Fruit fly (Drosophila melanogaster): ENCODE data around the gene Ag5r.

The Ag5r gene

DNA sequence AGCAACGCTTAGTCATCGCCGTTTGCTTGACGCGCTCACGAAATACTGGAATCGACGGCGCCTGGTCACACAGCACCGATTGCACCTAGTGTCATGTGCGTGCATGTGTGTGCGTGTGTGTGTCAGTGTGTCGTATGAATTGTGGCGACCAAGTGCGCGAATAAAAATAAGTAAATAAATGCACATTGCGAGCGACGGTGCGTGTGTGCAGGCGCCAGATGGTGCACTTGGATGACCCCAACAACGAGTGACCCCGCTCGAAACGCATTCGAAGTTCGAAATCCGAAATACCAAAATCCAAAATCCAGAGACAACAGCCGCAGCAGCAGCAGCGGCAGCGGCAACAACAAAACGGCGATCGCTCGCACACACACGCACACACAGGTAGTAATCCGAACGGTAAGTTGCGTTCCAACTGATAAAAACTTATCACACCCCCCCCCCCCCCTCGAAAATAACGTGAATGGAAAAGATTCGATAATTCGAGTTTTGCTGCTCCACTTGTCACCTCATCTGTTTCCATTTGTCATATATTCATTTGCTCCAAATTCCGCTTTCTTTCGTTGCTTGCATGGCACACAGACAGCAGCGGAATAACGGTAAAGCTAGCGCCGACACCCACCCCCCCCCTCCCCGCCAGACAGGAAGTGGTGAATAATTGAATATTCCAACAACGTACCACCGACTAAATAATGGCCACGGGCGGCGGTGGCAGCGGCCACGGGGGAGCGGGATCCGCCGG, 46.4 kb upstream of the Ag5r start, which contains the start of gene CG14411 (continued):
- TF ChIP-seq CG12071 (GFP tag; optimal IDR thresholded peaks at IDR 0.05) (no peak), CG2120 (GFP tag; optimal IDR thresholded peaks at IDR 0.05) (no peak), CG7963 (GFP tag; IDR thresholded peaks at IDR 0.05; ENCODE audit: partially characterized antibody) (no peak), ato (GFP tag; IDR thresholded peaks at IDR 0.05; ENCODE audit: partially characterized antibody) (no peak), chinmo (GFP tag; IDR thresholded peaks at IDR 0.05; ENCODE audit: partially characterized antibody) (peak; percentile 85), CG15601 (tag; optimal IDR thresholded peaks at IDR 0.05) (no peak), Trl (optimal IDR thresholded peaks at IDR 0.05) (no peak), Trl (GFP tag; optimal IDR thresholded peaks at IDR 0.05) (no peak), CG12299 (tag; optimal IDR thresholded peaks at IDR 0.05) (no peak), org-1 (GFP tag; optimal IDR thresholded peaks at IDR 0.05) (no peak), ind (GFP tag; optimal IDR thresholded peaks at IDR 0.05) (no peak), corto (GFP tag; optimal IDR thresholded peaks at IDR 0.05) (no peak), ase (GFP tag; IDR thresholded peaks at IDR 0.05) (no peak), CG8290 (GFP tag; optimal IDR thresholded peaks at IDR 0.05) (no peak), CG8290 (tag; optimal IDR thresholded peaks at IDR 0.05) (peak in 1 of 2 experiments; percentile 35), row (GFP tag; IDR thresholded peaks at IDR 0.05) (peak; percentile 59; the same call in 2 of the 3 replicates), ken (GFP tag; IDR thresholded peaks at IDR 0.05) (no peak), btn (GFP tag; optimal IDR thresholded peaks at IDR 0.05) (no peak), CG2199 (GFP tag; IDR thresholded peaks at IDR 0.05) (no peak), Awh (GFP tag; IDR thresholded peaks at IDR 0.05) (no peak), insv (GFP tag; optimal IDR thresholded peaks at IDR 0.05) (peak in 1 of 2 experiments; percentile 11), CG13894 (tag; optimal IDR thresholded peaks at IDR 0.05) (no peak), so (GFP tag; IDR thresholded peaks at IDR 0.05) (no peak), Lhr (GFP tag; optimal IDR thresholded peaks at IDR 0.05) (peak; percentile 36), CG30020 (tag; optimal IDR thresholded peaks at IDR 0.05) (no peak), CG11696 (GFP tag; IDR thresholded peaks at IDR 0.05) (no peak), CG4707 (GFP tag; optimal IDR thresholded peaks at IDR 0.05) (no peak), pnt (GFP tag; optimal IDR thresholded peaks at IDR 0.05) (no peak), p53 (GFP tag; optimal IDR thresholded peaks at IDR 0.05) (peak; percentile 10), Dll (GFP tag; IDR thresholded peaks at IDR 0.05; ENCODE audit: partially characterized antibody) (no peak), CG3726 (GFP tag; IDR thresholded peaks at IDR 0.05) (no peak), sd (tag; optimal IDR thresholded peaks at IDR 0.05) (peak; percentile 36), oc (tag; optimal IDR thresholded peaks at IDR 0.05) (no peak), CG10543 (GFP tag; optimal IDR thresholded peaks at IDR 0.05) (no peak), jing (GFP tag; optimal IDR thresholded peaks at IDR 0.05) (no peak), CG8359 (GFP tag; optimal IDR thresholded peaks at IDR 0.05; ENCODE audit: borderline replicate concordance) (no peak), CG10959 (GFP tag; IDR thresholded peaks at IDR 0.05) (no peak), Doc2 (GFP tag; IDR thresholded peaks at IDR 0.05) (no peak), CG8924 (tag; optimal IDR thresholded peaks at IDR 0.05) (peak; percentile 31), Mrtf (GFP tag; IDR thresholded peaks at IDR 0.05) (no peak), mirr (GFP tag; optimal IDR thresholded peaks at IDR 0.05) (no peak), stc (GFP tag; IDR thresholded peaks at IDR 0.05) (no peak), Hr51 (GFP tag; optimal IDR thresholded peaks at IDR 0.05) (no peak), luna (GFP tag; optimal IDR thresholded peaks at IDR 0.05) (no peak), CG2202 (tag; optimal IDR thresholded peaks at IDR 0.05) (no peak), Rx (GFP tag; IDR thresholded peaks at IDR 0.05) (no peak), onecut (GFP tag; IDR thresholded peaks at IDR 0.05) (no peak), CG10565 (GFP tag; optimal IDR thresholded peaks at IDR 0.05) (no peak), CG17186 (GFP tag; optimal IDR thresholded peaks at IDR 0.05) (peak; percentile 7), Fer1 (GFP tag; optimal IDR thresholded peaks at IDR 0.05) (no peak), kni (GFP tag; optimal IDR thresholded peaks at IDR 0.05) (peak; percentile 69)
